Worm (Caenorhabditis elegans): ENCODE results near the gene W04H10.5.

DNA sequence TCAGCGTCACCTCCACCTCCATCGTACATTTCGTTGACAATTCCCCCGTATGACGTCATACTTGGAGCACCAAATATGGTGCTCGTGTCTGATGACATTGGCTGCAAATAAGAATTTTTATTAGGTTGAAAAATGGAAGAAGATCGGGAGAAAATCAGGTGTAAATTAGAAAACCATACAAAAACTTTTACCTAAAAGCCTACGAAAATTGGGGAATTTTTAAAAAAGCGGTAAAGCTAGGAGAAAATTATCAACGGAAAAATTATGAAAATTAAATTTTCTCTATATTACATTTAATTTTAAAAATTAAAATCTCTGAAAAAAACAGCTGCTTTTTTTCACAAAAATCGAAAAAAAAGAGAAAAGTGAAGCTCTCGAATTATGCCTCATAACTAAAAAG lies 18.3 kb downstream of the W04H10.5 start, which contains the start of gene T04B8.5:
- TF ChIP-seq nhr-10 (tag; optimal IDR thresholded peaks at IDR 0.05) (no peak), alr-1 (tag; optimal IDR thresholded peaks at IDR 0.05) (no peak), lin-13 (GFP tag; optimal IDR thresholded peaks at IDR 0.05) (no peak), lsy-2 (tag; optimal IDR thresholded peaks at IDR 0.05) (no peak), aly-2 (tag; optimal IDR thresholded peaks at IDR 0.05) (no peak), snpc-4 (tag; optimal IDR thresholded peaks at IDR 0.05) (no peak)
